Fruit fly (Drosophila melanogaster) whole organism, embryonic: ENCODE measurements around the gene CG31021.

Experiments used
- HLH4C ChIP-seq: fragments of 200-800 bp; sonication (Bioruptor generic); IDR thresholded peaks from 3 replicates; pipeline ENCODE4 v1.3.6; 2022; ENCODE audit warnings: missing biosample characterization, missing genetic modification characterization; ENCODE audit not compliant: partially characterized antibody
- HmgZ ChIP-seq: fragments of 200-800 bp; sonication (Bioruptor generic); optimal IDR thresholded peaks from 2 replicates; lab custom pipeline; 2018; ENCODE audit warnings: missing biosample characterization, mild to moderate bottlenecking, missing genetic modification characterization
- ro ChIP-seq: fragments of 200-800 bp; sonication (Bioruptor generic); IDR thresholded peaks from 2 replicates; pipeline ENCODE4 v1.3.6; 2022; ENCODE audit warnings: missing biosample characterization, missing genetic modification characterization

DNA sequence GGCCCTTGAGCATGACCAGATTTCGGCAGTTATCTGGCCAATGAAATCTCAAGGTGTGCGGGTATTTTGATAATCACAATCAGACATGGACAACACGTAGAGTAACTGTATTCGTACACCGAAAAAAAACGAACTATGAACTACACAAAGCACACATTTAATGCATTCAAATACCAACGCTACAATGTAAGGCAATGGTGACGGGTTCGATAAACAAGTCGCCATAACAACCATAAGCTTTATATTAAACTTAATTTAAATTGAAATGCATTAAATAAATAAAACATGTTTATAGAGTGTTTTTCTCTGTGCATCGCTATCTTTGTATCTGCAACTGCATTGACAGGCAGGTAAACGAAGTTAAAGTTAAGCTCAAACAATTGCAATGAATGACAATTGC is 11.8 kb upstream of the CG31021 start:
- no peak for TF ChIP-seq HLH4C (GFP tag; lab: Robert Waterston, UW)
- TF ChIP-seq HmgZ (tag; lab: Kevin White, UChicago), result no peak
- no peak for TF ChIP-seq ro (GFP tag; lab: Robert Waterston, UW)
